Worm (Caenorhabditis elegans) whole organism, mixed stage, embryonic: ENCODE measurements around the gene rif-1.1.

ENCODE experiments used
- M03D4.4 ChIP-seq: sonication (generic microtip); optimal IDR thresholded peaks from 2 replicates; lab custom pipeline; 2017; ENCODE audit warnings: mild to moderate bottlenecking, missing genetic modification characterization, missing compliant biosample characterization
- bed-3 ChIP-seq: fragments of 200-800 bp; sonication (Bioruptor generic); optimal IDR thresholded peaks from 3 replicates; lab custom pipeline; 2018; ENCODE audit warnings: mild to moderate bottlenecking, missing genetic modification characterization, moderate library complexity, missing compliant biosample characterization
- blmp-1 ChIP-seq: fragments of 150-350 bp; optimal IDR thresholded peaks from 2 replicates; lab custom pipeline; 2014; ENCODE audit warnings: missing biosample characterization, missing genetic modification characterization
- ceh-39 ChIP-seq: fragments of 150-350 bp; optimal IDR thresholded peaks from 2 replicates; lab custom pipeline; 2014; ENCODE audit warnings: missing biosample characterization, missing genetic modification characterization
- ceh-43 ChIP-seq: fragments of 200-800 bp; sonication (Bioruptor generic); optimal IDR thresholded peaks from 2 replicates; lab custom pipeline; 2018; ENCODE audit warnings: mild to moderate bottlenecking, missing genetic modification characterization, moderate library complexity, missing compliant biosample characterization
- ceh-83 ChIP-seq: fragments of 200-800 bp; sonication (Bioruptor generic); optimal IDR thresholded peaks from 2 replicates; lab custom pipeline; 2018; ENCODE audit warnings: mild to moderate bottlenecking, missing genetic modification characterization, missing compliant biosample characterization
- ces-1 ChIP-seq: fragments of 150-350 bp; optimal IDR thresholded peaks from 2 replicates; lab custom pipeline; 2014; ENCODE audit warnings: missing biosample characterization, missing genetic modification reagents, missing genetic modification characterization
- cnd-1 ChIP-seq: fragments of 200-800 bp; sonication (Bioruptor generic); optimal IDR thresholded peaks from 2 replicates; lab custom pipeline; 2018; ENCODE audit warnings: mild to moderate bottlenecking, missing genetic modification characterization, missing compliant biosample characterization
- drap-1 ChIP-seq: fragments of 200-800 bp; sonication (Bioruptor generic); optimal IDR thresholded peaks from 3 replicates; lab custom pipeline; 2018; ENCODE audit warnings: mild to moderate bottlenecking, missing genetic modification characterization, missing compliant biosample characterization
- elt-3 ChIP-seq: fragments of 150-350 bp; optimal IDR thresholded peaks from 2 replicates; lab custom pipeline; 2014; ENCODE audit warnings: missing biosample characterization, missing genetic modification characterization
- flh-1 ChIP-seq: fragments of 200-800 bp; sonication (Bioruptor generic); optimal IDR thresholded peaks from 2 replicates; lab custom pipeline; 2018; ENCODE audit warnings: mild to moderate bottlenecking, missing genetic modification characterization, moderate library complexity, missing compliant biosample characterization
- ham-2 ChIP-seq: fragments of 200-800 bp; sonication (Bioruptor generic); optimal IDR thresholded peaks from 2 replicates; lab custom pipeline; 2018; ENCODE audit warnings: mild to moderate bottlenecking, missing genetic modification characterization, missing compliant biosample characterization
- hlh-1 ChIP-seq: fragments of 150-350 bp; optimal IDR thresholded peaks from 2 replicates; lab custom pipeline; 2014; ENCODE audit warnings: missing biosample characterization, missing genetic modification reagents, missing genetic modification characterization
- lin-13 ChIP-seq: fragments of 150-350 bp; optimal IDR thresholded peaks from 2 replicates; lab custom pipeline; 2014; ENCODE audit warnings: missing biosample characterization, missing genetic modification characterization
- mab-5 ChIP-seq: fragments of 150-350 bp; optimal IDR thresholded peaks from 2 replicates; lab custom pipeline; 2014; ENCODE audit warnings: missing biosample characterization, missing genetic modification characterization
- mep-1 ChIP-seq: fragments of 150-350 bp; optimal IDR thresholded peaks from 2 replicates; lab custom pipeline; 2017; ENCODE audit warnings: missing biosample characterization, missing genetic modification reagents, missing genetic modification characterization, inconsistent platforms
- nhr-2 ChIP-seq: fragments of 150-350 bp; optimal IDR thresholded peaks from 2 replicates; lab custom pipeline; 2014; ENCODE audit warnings: missing biosample characterization, missing genetic modification characterization
- nhr-28 ChIP-seq: fragments of 150-350 bp; optimal IDR thresholded peaks from 2 replicates; lab custom pipeline; 2014; ENCODE audit warnings: missing biosample characterization, missing genetic modification characterization
- nhr-76 ChIP-seq: sonication (generic microtip); optimal IDR thresholded peaks from 2 replicates; lab custom pipeline; 2017; ENCODE audit warnings: missing biosample characterization, missing genetic modification characterization
- pha-4 ChIP-seq: fragments of 150-350 bp; optimal IDR thresholded peaks from 2 replicates; lab custom pipeline; 2018; ENCODE audit warnings: missing biosample characterization, missing genetic modification reagents, missing genetic modification characterization
- sem-2 ChIP-seq: fragments of 200-800 bp; sonication (Bioruptor generic); optimal IDR thresholded peaks from 2 replicates; lab custom pipeline; 2018; ENCODE audit warnings: mild to moderate bottlenecking, missing genetic modification characterization, missing compliant biosample characterization
- snpc-4 ChIP-seq: fragments of 150-350 bp; optimal IDR thresholded peaks from 2 replicates; lab custom pipeline; 2014; ENCODE audit warnings: missing biosample characterization, missing genetic modification characterization
- tbx-8 ChIP-seq: fragments of 200-800 bp; sonication (Bioruptor generic); optimal IDR thresholded peaks from 2 replicates; lab custom pipeline; 2018; ENCODE audit warnings: mild to moderate bottlenecking, missing genetic modification characterization, moderate library complexity, missing compliant biosample characterization
- unc-120 ChIP-seq: sonication (generic microtip); optimal IDR thresholded peaks from 2 replicates; lab custom pipeline; 2017; ENCODE audit warnings: missing genetic modification characterization, missing compliant biosample characterization; ENCODE audit not compliant: poor library complexity, severe bottlenecking
- unc-39 ChIP-seq: fragments of 150-350 bp; optimal IDR thresholded peaks from 2 replicates; lab custom pipeline; 2014; ENCODE audit warnings: missing biosample characterization, missing genetic modification characterization
- unc-62 ChIP-seq: fragments of 150-350 bp; optimal IDR thresholded peaks from 2 replicates; lab custom pipeline; 2014; ENCODE audit warnings: missing biosample characterization, missing genetic modification reagents, missing genetic modification characterization
- zip-8 ChIP-seq: fragments of 150-350 bp; optimal IDR thresholded peaks from 2 replicates; lab custom pipeline; 2014; ENCODE audit warnings: missing biosample characterization, missing genetic modification characterization

The rif-1.1 gene

ce11 chrIV:17473034-17473433 is 12.0 kb upstream of the rif-1.1 start, which contains the start of gene gba-3:
Gene gba-3, plus strand, starts transcription at chrIV:17473334.
- TF ChIP-seq snpc-4 (tag; lab: Kevin White, UChicago) (no peak), sem-2 (no peak), cnd-1 (tag; lab: Kevin White, UChicago) (no peak), nhr-28 (tag; lab: Kevin White, UChicago) (no peak), ceh-39 (no peak), zip-8 (tag; lab: Kevin White, UChicago) (no peak), unc-39 (tag; lab: Kevin White, UChicago) (no peak), M03D4.4 (no peak), mab-5 (tag; lab: Kevin White, UChicago) (no peak), pha-4 (tag; lab: Kevin White, UChicago) (no peak), blmp-1 (tag; lab: Kevin White, UChicago) (no peak), unc-120 (tag; lab: Kevin White, UChicago) (no peak), nhr-76 (tag; lab: Kevin White, UChicago) (no peak), ceh-43 (no peak)

- no peak for TF ChIP-seq unc-62 (GFP tag; lab: Kevin White, UChicago)
- TF ChIP-seq zip-8 (tag; lab: Kevin White, UChicago) = peak; percentile 12
Measured at ce11 chrIV:17471870-17472459, 10.9 kb upstream of the rif-1.1 start, which contains the start of gene epic-1. Gene epic-1, minus strand, starts transcription at chrIV:17471920.

DNA sequence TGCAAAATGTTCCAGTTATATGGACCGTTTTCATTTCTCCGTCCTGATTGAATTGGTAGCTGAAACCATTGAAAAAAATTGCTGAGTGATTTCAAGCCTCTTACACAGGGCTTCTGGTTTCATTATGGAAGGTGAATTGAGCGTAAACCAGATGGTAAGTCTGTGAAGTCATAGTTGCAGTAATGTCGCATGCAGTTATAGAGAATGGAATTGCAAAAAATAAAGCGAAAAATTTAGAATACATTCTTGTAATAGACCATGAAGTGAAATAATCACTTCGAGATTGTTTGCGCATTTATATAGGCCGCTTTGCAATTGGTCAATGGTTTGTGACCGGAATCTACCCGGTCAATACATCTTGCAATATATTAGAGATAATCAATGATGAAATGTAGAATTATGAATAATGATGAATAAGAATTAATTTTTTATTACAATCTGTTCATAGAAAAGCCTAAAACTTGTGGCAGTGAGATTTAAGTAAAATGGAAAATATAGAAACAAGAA is 9.1 kb upstream of the rif-1.1 start, which contains the start of gene F11E6.4:
F11E6.4 (minus strand) TSS at position 259 of the 507 bp plus-strand sequence.
- TF ChIP-seq unc-39 (tag; lab: Kevin White, UChicago) (no peak), snpc-4 (tag; lab: Kevin White, UChicago) (no peak), ceh-83 (no peak), ham-2 (no peak), ceh-39 (no peak), elt-3 (tag; lab: Kevin White, UChicago) (no peak), nhr-2 (no peak)

ce11 chrIV:17467825-17468224 is 6.8 kb upstream of the rif-1.1 start:
- TF ChIP-seq pha-4 (tag; lab: Kevin White, UChicago) (no peak), ceh-39 (no peak), ces-1 (GFP tag; lab: Kevin White, UChicago) (peak; percentile 74), unc-120 (tag; lab: Kevin White, UChicago) (peak; percentile 18)

- TF ChIP-seq flh-1 = no peak
- TF ChIP-seq sem-2 = no peak
- no peak for TF ChIP-seq bed-3
- no peak for TF ChIP-seq mab-5 (tag; lab: Kevin White, UChicago)
- TF ChIP-seq hlh-1 (tag; lab: Kevin White, UChicago) = no peak
- TF ChIP-seq unc-62 (GFP tag; lab: Kevin White, UChicago) = no peak
- no peak for TF ChIP-seq elt-3 (tag; lab: Kevin White, UChicago)
- no peak for TF ChIP-seq snpc-4 (tag; lab: Kevin White, UChicago)
- TF ChIP-seq, all 35 proteins: peak for 0
Measured at ce11 chrIV:17467325-17467724, 6.3 kb upstream of the rif-1.1 start, which contains the start of gene elo-2. Gene elo-2, minus strand, starts transcription at chrIV:17467408.

ce11 chrIV:17465886-17466285 is 4.8 kb upstream of the rif-1.1 start, which contains the start of gene F11E6.6:
Gene F11E6.6, minus strand, starts transcription at chrIV:17465986.
- TF ChIP-seq ces-1 (GFP tag; lab: Kevin White, UChicago) = no peak
- no peak for TF ChIP-seq mab-5 (tag; lab: Kevin White, UChicago)
- TF ChIP-seq lin-13 (tag; lab: Kevin White, UChicago) = no peak
- no peak for TF ChIP-seq nhr-2
- no peak for TF ChIP-seq unc-62 (GFP tag; lab: Kevin White, UChicago)
- no peak for TF ChIP-seq drap-1 (GFP tag; lab: Kevin White, UChicago)
- no peak for TF ChIP-seq pha-4 (tag; lab: Kevin White, UChicago)
- no peak for TF ChIP-seq sem-2
- no peak for TF ChIP-seq tbx-8 (GFP tag; lab: Kevin White, UChicago)
- no peak for TF ChIP-seq ceh-83
- TF ChIP-seq mep-1 (tag; lab: Kevin White, UChicago) = no peak
